Fruit fly (Drosophila melanogaster) whole organism, embryonic: ENCODE data around the gene Atx2.

Experiments used
- Ada2b ChIP-seq: fragments of 200-800 bp; sonication (Bioruptor generic); IDR thresholded peaks from 2 replicates; pipeline ENCODE4 v1.3.6; 2022; ENCODE audit warnings: missing biosample characterization, missing genetic modification characterization
- Adf1 ChIP-seq: fragments of 200-800 bp; sonication (Bioruptor generic); IDR thresholded peaks from 2 replicates; pipeline ENCODE4 v1.3.6; 2022; ENCODE audit warnings: missing biosample characterization, missing genetic modification characterization
- Asciz ChIP-seq: fragments of 200-800 bp; sonication (Bioruptor generic); optimal IDR thresholded peaks from 2 replicates; lab custom pipeline; 2017; ENCODE audit warnings: missing biosample characterization, mild to moderate bottlenecking, missing genetic modification characterization, missing genetic modification reagents
- CG10321 ChIP-seq: fragments of 200-800 bp; sonication (Bioruptor generic); IDR thresholded peaks from 2 replicates; pipeline ENCODE4 v1.3.6; 2022; ENCODE audit warnings: missing biosample characterization, missing genetic modification characterization
- CG10543 ChIP-seq: fragments of 200-800 bp; sonication (Bioruptor generic); optimal IDR thresholded peaks from 3 replicates; lab custom pipeline; 2017; ENCODE audit warnings: missing biosample characterization, mild to moderate bottlenecking, missing genetic modification characterization, moderate library complexity
- CG11695 ChIP-seq: fragments of 200-800 bp; sonication (Bioruptor generic); IDR thresholded peaks from 3 replicates; pipeline ENCODE4 v1.3.6; 2022; ENCODE audit warnings: missing biosample characterization, missing genetic modification characterization
- CG12659 ChIP-seq: fragments of 200-800 bp; sonication (Bioruptor generic); optimal IDR thresholded peaks from 3 replicates; lab custom pipeline; 2017; ENCODE audit warnings: mild to moderate bottlenecking, missing biosample characterization, missing genetic modification reagents, missing genetic modification characterization
- CG13296 ChIP-seq: fragments of 200-800 bp; sonication (Bioruptor generic); optimal IDR thresholded peaks from 3 replicates; lab custom pipeline; 2018; ENCODE audit warnings: missing biosample characterization, mild to moderate bottlenecking, missing genetic modification characterization
- CG14014 ChIP-seq: fragments of 200-800 bp; sonication (Bioruptor generic); IDR thresholded peaks from 2 replicates; pipeline ENCODE4 v1.3.6; 2022; ENCODE audit warnings: missing biosample characterization, missing genetic modification characterization
- CG14050 ChIP-seq: fragments of 200-800 bp; sonication (Bioruptor generic); IDR thresholded peaks from 3 replicates; pipeline ENCODE4 v1.3.6; 2022; ENCODE audit warnings: missing biosample characterization, missing genetic modification characterization
- CG14710 ChIP-seq: fragments of 200-800 bp; sonication (Bioruptor generic); optimal IDR thresholded peaks from 3 replicates; lab custom pipeline; 2019; ENCODE audit warnings: missing biosample characterization, mild to moderate bottlenecking, missing genetic modification characterization, moderate library complexity
- CG1603 ChIP-seq: fragments of 200-800 bp; sonication (Bioruptor generic); optimal IDR thresholded peaks from 2 replicates; lab custom pipeline; 2019; ENCODE audit warnings: missing biosample characterization, mild to moderate bottlenecking, missing genetic modification characterization, moderate library complexity
- CG17328 ChIP-seq: fragments of 200-800 bp; sonication (Bioruptor generic); IDR thresholded peaks from 2 replicates; pipeline ENCODE4 v1.3.6; 2022; ENCODE audit warnings: missing biosample characterization, missing genetic modification characterization
- CG17359 ChIP-seq: fragments of 200-800 bp; sonication (Bioruptor generic); optimal IDR thresholded peaks from 3 replicates; lab custom pipeline; 2018; ENCODE audit warnings: missing biosample characterization, mild to moderate bottlenecking, missing genetic modification characterization, moderate library complexity
- CG17912 ChIP-seq: fragments of 200-800 bp; sonication (Bioruptor generic); optimal IDR thresholded peaks from 2 replicates; lab custom pipeline; 2018; ENCODE audit warnings: missing biosample characterization, mild to moderate bottlenecking, missing genetic modification characterization
- CG18764 ChIP-seq: fragments of 200-800 bp; sonication (Bioruptor generic); optimal IDR thresholded peaks from 3 replicates; lab custom pipeline; 2016; ENCODE audit warnings: missing biosample characterization, missing genetic modification characterization
- CG2712 ChIP-seq: fragments of 200-800 bp; optimal IDR thresholded peaks from 3 replicates; lab custom pipeline; 2019; ENCODE audit warnings: missing biosample characterization, mild to moderate bottlenecking, missing genetic modification characterization, moderate library complexity
- CG30403 ChIP-seq: fragments of 200-800 bp; sonication (Bioruptor generic); optimal IDR thresholded peaks from 3 replicates; lab custom pipeline; 2016; ENCODE audit warnings: missing biosample characterization, missing genetic modification characterization
- CG32767 ChIP-seq: fragments of 200-800 bp; sonication (Bioruptor generic); IDR thresholded peaks from 2 replicates; pipeline ENCODE4 v1.3.6; 2022; ENCODE audit warnings: missing biosample characterization, missing genetic modification characterization
- CG6683 ChIP-seq: fragments of 200-800 bp; sonication (Bioruptor generic); optimal IDR thresholded peaks from 2 replicates; lab custom pipeline; 2017; ENCODE audit warnings: missing biosample characterization, mild to moderate bottlenecking, missing genetic modification characterization, missing genetic modification reagents
- CG6791 ChIP-seq: fragments of 200-800 bp; sonication (Bioruptor generic); IDR thresholded peaks from 3 replicates; pipeline ENCODE4 v1.3.6; 2022; ENCODE audit warnings: missing biosample characterization, missing genetic modification characterization; ENCODE audit not compliant: partially characterized antibody
- CG7928 ChIP-seq: fragments of 200-800 bp; sonication (Bioruptor generic); optimal IDR thresholded peaks from 2 replicates; lab custom pipeline; 2017; ENCODE audit warnings: missing biosample characterization, mild to moderate bottlenecking, missing genetic modification characterization
- CG9727 ChIP-seq: fragments of 200-800 bp; sonication (Bioruptor generic); optimal IDR thresholded peaks from 3 replicates; lab custom pipeline; 2017; ENCODE audit warnings: missing biosample characterization, mild to moderate bottlenecking, missing genetic modification characterization
- HLH3B ChIP-seq: fragments of 200-800 bp; sonication (Bioruptor generic); IDR thresholded peaks from 2 replicates; pipeline ENCODE4 v1.3.6; 2022; ENCODE audit warnings: missing biosample characterization, missing genetic modification characterization
- HmgZ ChIP-seq: fragments of 200-800 bp; sonication (Bioruptor generic); optimal IDR thresholded peaks from 2 replicates; lab custom pipeline; 2018; ENCODE audit warnings: missing biosample characterization, mild to moderate bottlenecking, missing genetic modification characterization
- Mad ChIP-seq: fragments of 200-800 bp; sonication (Bioruptor generic); optimal IDR thresholded peaks from 2 replicates; lab custom pipeline; 2016; ENCODE audit warnings: missing biosample characterization, missing genetic modification characterization
- Med ChIP-seq: fragments of 200-800 bp; sonication (Bioruptor generic); peaks from one replicate; lab custom pipeline; 2016; ENCODE audit warnings: missing biosample characterization, missing genetic modification characterization, mild to moderate bottlenecking, inconsistent platforms, moderate library complexity
- Nf-YC ChIP-seq: fragments of 200-800 bp; optimal IDR thresholded peaks from 3 replicates; lab custom pipeline; 2019; ENCODE audit warnings: missing biosample characterization, mild to moderate bottlenecking, missing genetic modification characterization, moderate library complexity
- Oli ChIP-seq: fragments of 200-800 bp; sonication (Bioruptor generic); optimal IDR thresholded peaks from 2 replicates; lab custom pipeline; 2018; ENCODE audit warnings: missing biosample characterization, mild to moderate bottlenecking, missing genetic modification characterization, moderate library complexity
- Sox102F ChIP-seq: fragments of 200-800 bp; sonication (Bioruptor generic); optimal IDR thresholded peaks from 2 replicates; lab custom pipeline; 2018; ENCODE audit warnings: missing biosample characterization, mild to moderate bottlenecking, missing genetic modification characterization, moderate library complexity
- Xbp1 ChIP-seq: fragments of 200-800 bp; sonication (Bioruptor generic); optimal IDR thresholded peaks from 3 replicates; lab custom pipeline; 2016; ENCODE audit warnings: missing biosample characterization, mild to moderate bottlenecking, missing genetic modification characterization
- Xrp1 ChIP-seq: fragments of 200-800 bp; sonication (Bioruptor generic); IDR thresholded peaks from 2 replicates; pipeline ENCODE4 v1.3.6; 2022; ENCODE audit warnings: missing biosample characterization, missing genetic modification characterization
- al ChIP-seq: fragments of 200-800 bp; sonication (Bioruptor generic); IDR thresholded peaks from 2 replicates; pipeline ENCODE4 v1.3.6; 2022; ENCODE audit warnings: missing biosample characterization, missing genetic modification characterization
- ewg ChIP-seq: fragments of 200-800 bp; sonication (Bioruptor generic); optimal IDR thresholded peaks from 3 replicates; lab custom pipeline; 2017; ENCODE audit warnings: mild to moderate bottlenecking, missing biosample characterization, missing genetic modification reagents, missing genetic modification characterization
- grau ChIP-seq: fragments of 200-800 bp; optimal IDR thresholded peaks from 3 replicates; lab custom pipeline; 2019; ENCODE audit warnings: missing biosample characterization, mild to moderate bottlenecking, missing genetic modification characterization, moderate library complexity
- hkb ChIP-seq, 2 experiments: fragments of 200-800 bp in 1 of 2; fragments of >200 bp in 1 of 2; sonication (Bioruptor generic) in 1 of 2; IDR thresholded peaks in 1 of 2; optimal IDR thresholded peaks in 1 of 2; 2 replicates each; pipeline versions ENCODE4 v1.3.6 to Lab custom; 2017 to 2022; ENCODE audit warnings: missing biosample characterization in 1 of 2, missing genetic modification characterization in 1 of 2
- lilli ChIP-seq: fragments of 200-800 bp; sonication (Bioruptor generic); optimal IDR thresholded peaks from 3 replicates; lab custom pipeline; 2016; ENCODE audit warnings: missing biosample characterization, missing genetic modification characterization
- lmd ChIP-seq: fragments of 200-800 bp; sonication (Bioruptor generic); IDR thresholded peaks from 2 replicates; pipeline ENCODE4 v1.3.6; 2022; ENCODE audit warnings: missing biosample characterization, missing genetic modification characterization
- nmo ChIP-seq: fragments of 200-800 bp; sonication (Bioruptor generic); optimal IDR thresholded peaks from 2 replicates; lab custom pipeline; 2018; ENCODE audit warnings: missing biosample characterization, mild to moderate bottlenecking, missing genetic modification characterization, moderate library complexity
- prd ChIP-seq, 3 experiments: fragments of >200 bp in 2 of 3; fragments of 200-800 bp in 1 of 3; sonication (Bioruptor generic) in 1 of 3; optimal IDR thresholded peaks in 2 of 3; IDR thresholded peaks in 1 of 3; 2 replicates in 2 of 3; 3 replicates in 1 of 3; pipeline versions ENCODE4 v1.3.6 to Lab custom; 2017 to 2022; ENCODE audit warnings: missing biosample characterization in 1 of 3, missing genetic modification characterization in 1 of 3
- ranshi ChIP-seq: fragments of 200-800 bp; sonication (Bioruptor generic); IDR thresholded peaks from 2 replicates; pipeline ENCODE4 v1.3.6; 2022; ENCODE audit warnings: missing biosample characterization, missing genetic modification characterization
- seq ChIP-seq: fragments of 200-800 bp; sonication (Bioruptor generic); IDR thresholded peaks from 2 replicates; pipeline ENCODE4 v1.3.6; 2022; ENCODE audit warnings: missing biosample characterization, missing genetic modification characterization
- shn ChIP-seq: fragments of 200-800 bp; sonication (Bioruptor generic); optimal IDR thresholded peaks from 3 replicates; lab custom pipeline; 2016; ENCODE audit warnings: missing biosample characterization, missing genetic modification characterization
- slbo ChIP-seq: fragments of 200-800 bp; sonication (Bioruptor generic); IDR thresholded peaks from 2 replicates; pipeline ENCODE4 v1.3.6; 2022; ENCODE audit warnings: missing biosample characterization, missing genetic modification characterization
- sna ChIP-seq: fragments of 200-800 bp; sonication (Bioruptor generic); IDR thresholded peaks from 2 replicates; pipeline ENCODE4 v1.3.6; 2022; ENCODE audit warnings: missing biosample characterization, missing genetic modification characterization; ENCODE audit not compliant: partially characterized antibody
- tgo ChIP-seq: fragments of 200-800 bp; sonication (Bioruptor generic); IDR thresholded peaks from 3 replicates; pipeline ENCODE4 v1.3.6; 2022; ENCODE audit warnings: missing biosample characterization, missing genetic modification characterization
- trem ChIP-seq: fragments of 200-800 bp; optimal IDR thresholded peaks from 3 replicates; lab custom pipeline; 2019; ENCODE audit warnings: missing biosample characterization, mild to moderate bottlenecking, missing genetic modification characterization, moderate library complexity
- unpg ChIP-seq: fragments of 200-800 bp; sonication (Bioruptor generic); optimal IDR thresholded peaks from 3 replicates; lab custom pipeline; 2018; ENCODE audit warnings: missing biosample characterization, mild to moderate bottlenecking, missing genetic modification characterization, moderate library complexity
- zf30C ChIP-seq: fragments of 200-800 bp; sonication (Bioruptor generic); optimal IDR thresholded peaks from 3 replicates; lab custom pipeline; 2018; ENCODE audit warnings: missing biosample characterization, mild to moderate bottlenecking, missing genetic modification characterization

The Atx2 gene

dm6 chr3R:15366839-15367238 is 41.4 kb upstream of the Atx2 start:
- TF ChIP-seq Mad (GFP tag; lab: Kevin White, UChicago) (no peak), lilli (peak; percentile 4), CG11695 (GFP tag; lab: Robert Waterston, UW) (peak; percentile 61; the same call in 2 of the 3 replicates), seq (GFP tag; lab: Robert Waterston, UW) (peak; percentile 67), CG2712 (tag; lab: Kevin White, UChicago) (peak; percentile 45), CG6791 (GFP tag; lab: Robert Waterston, UW) (no peak), CG30403 (peak; percentile 63), ewg (GFP tag; lab: Kevin White, UChicago) (peak; percentile 83), hkb (optimal IDR thresholded peaks at IDR 0.05; lab: Kevin White, UChicago) (no peak), hkb (GFP tag; IDR thresholded peaks at IDR 0.05; lab: Robert Waterston, UW) (peak; percentile 63), CG32767 (GFP tag; lab: Robert Waterston, UW) (peak; percentile 9; the same call in 1 of the 2 replicates), CG14014 (GFP tag; lab: Robert Waterston, UW) (peak; percentile 49; the same call in 1 of the 2 replicates), CG12659 (GFP tag; lab: Kevin White, UChicago) (peak; percentile 30), lmd (peak; percentile 48), al (GFP tag; lab: Robert Waterston, UW) (peak; percentile 33; the same call in 1 of the 2 replicates), Nf-YC (tag; lab: Kevin White, UChicago) (no peak), Ada2b (GFP tag; lab: Robert Waterston, UW) (peak; percentile 20; the same call in 1 of the 2 replicates), CG10321 (0 out of 2 replicates have a peak, but pooled peaks have one; percentile 8), CG13296 (peak; percentile 20), Med (peak; percentile 29), slbo (GFP tag; lab: Robert Waterston, UW) (peak; percentile 66), CG14050 (no peak), Adf1 (GFP tag; lab: Robert Waterston, UW) (0 out of 2 replicates have a peak, but pooled peaks have one; percentile 11), CG17912 (GFP tag; lab: Kevin White, UChicago) (no peak), Asciz (GFP tag; lab: Kevin White, UChicago) (no peak), CG14710 (peak; percentile 23), CG18764 (no peak), Oli (tag; lab: Kevin White, UChicago) (peak; percentile 25), zf30C (GFP tag; lab: Kevin White, UChicago) (peak; percentile 56), prd (optimal IDR thresholded peaks at IDR 0.05; lab: Kevin White, UChicago) (no peak), prd (GFP tag; IDR thresholded peaks at IDR 0.05; lab: Robert Waterston, UW) (peak; percentile 40; the same call in 2 of the 3 replicates), CG6683 (GFP tag; lab: Kevin White, UChicago) (peak; percentile 8), CG10543 (no peak), shn (GFP tag; lab: Kevin White, UChicago) (no peak), CG9727 (GFP tag; lab: Kevin White, UChicago) (peak; percentile 37), Xbp1 (peak; percentile 28), HmgZ (tag; lab: Kevin White, UChicago) (peak; percentile 29), CG17359 (tag; lab: Kevin White, UChicago) (peak; percentile 45), CG17328 (peak; percentile 59), nmo (GFP tag; lab: Kevin White, UChicago) (peak; percentile 31), Sox102F (no peak), trem (tag; lab: Kevin White, UChicago) (no peak), ranshi (GFP tag; lab: Robert Waterston, UW) (peak; percentile 41; the same call in 1 of the 2 replicates), CG7928 (no peak), tgo (peak; percentile 59), unpg (peak; percentile 74), CG1603 (tag; lab: Kevin White, UChicago) (peak; percentile 17), Xrp1 (GFP tag; lab: Robert Waterston, UW) (peak; percentile 41; the same call in 1 of the 2 replicates), grau (tag; lab: Kevin White, UChicago) (peak; percentile 51), HLH3B (peak; percentile 64; the same call in 1 of the 2 replicates), sna (GFP tag; lab: Robert Waterston, UW) (no peak)
